Fruit fly (Drosophila melanogaster) whole organism, prepupa: Measurements from ENCODE around the gene CG14072.

ENCODE experiments used
- Hr38 ChIP-seq: sonication (Bioruptor generic); optimal IDR thresholded peaks from 2 replicates; lab custom pipeline; 2016; ENCODE audit warnings: missing biosample characterization, missing genetic modification characterization
- Lpt ChIP-seq: fragments of 200-800 bp; sonication (Bioruptor generic); optimal IDR thresholded peaks from 3 replicates; lab custom pipeline; 2016; ENCODE audit warnings: missing biosample characterization, missing genetic modification characterization
- Sox14 ChIP-seq: fragments of 200-800 bp; sonication (Bioruptor generic); optimal IDR thresholded peaks from 3 replicates; lab custom pipeline; 2016; ENCODE audit warnings: missing biosample characterization, missing genetic modification characterization
- achi ChIP-seq: fragments of 200-800 bp; sonication (Bioruptor generic); optimal IDR thresholded peaks from 3 replicates; lab custom pipeline; 2016; ENCODE audit warnings: missing biosample characterization, missing genetic modification characterization
- svp ChIP-seq: fragments of 200-800 bp; sonication (Bioruptor generic); peaks from one replicate; lab custom pipeline; 2016; ENCODE audit warnings: missing biosample characterization, missing genetic modification characterization

- TF ChIP-seq achi (GFP tag; lab: Kevin White, UChicago) (no peak), svp (GFP tag; lab: Kevin White, UChicago) (no peak), Hr38 (no peak), Lpt (no peak), Sox14 (GFP tag; lab: Kevin White, UChicago) (no peak)
Measured at dm6 chr2L:10975193-10975592, 38.7 kb downstream of the CG14072 start, which contains the start of gene abo.
